Fruit fly (Drosophila melanogaster): ENCODE results near the gene DIP-iota.

The DIP-iota gene

DNA sequence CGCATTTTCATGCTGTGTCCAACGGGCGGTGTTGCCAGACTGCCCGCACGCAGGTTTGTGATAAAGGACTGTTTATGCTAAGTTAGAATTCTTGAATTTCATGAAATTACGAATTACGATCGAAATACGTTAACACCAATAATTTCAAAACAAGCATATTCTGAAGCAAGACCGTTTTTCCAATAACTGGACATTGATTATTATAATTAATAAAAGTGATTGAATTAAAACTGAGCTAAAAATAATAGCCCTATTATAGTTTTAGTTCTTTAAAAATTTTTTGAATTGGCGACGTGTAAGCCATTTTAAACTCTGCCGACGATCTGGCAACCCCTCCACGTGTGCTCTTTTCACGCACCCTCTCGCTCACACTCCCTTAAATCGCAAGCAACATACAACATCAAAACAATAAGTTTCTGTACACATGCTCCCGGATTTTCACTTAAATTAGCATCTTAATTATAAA is 26.7 kb upstream of the DIP-iota start:
- TF ChIP-seq CG10959 (GFP tag; IDR thresholded peaks at IDR 0.05): peak; percentile 75
- TF ChIP-seq az2 (GFP tag; optimal IDR thresholded peaks at IDR 0.05): peak; percentile 96
- TF ChIP-seq Dref (GFP tag; IDR thresholded peaks at IDR 0.05): no peak
- peak; percentile 83 for TF ChIP-seq CG11085 (GFP tag; IDR thresholded peaks at IDR 0.05)
- peak; percentile 95 for TF ChIP-seq sug (tag; optimal IDR thresholded peaks at IDR 0.05)
- peak; percentile 89 for TF ChIP-seq ci (GFP tag; IDR thresholded peaks at IDR 0.05)
- no peak for TF ChIP-seq zen2 (GFP tag; IDR thresholded peaks at IDR 0.05; ENCODE audit: partially characterized antibody)
- peak; percentile 93 for TF ChIP-seq dmrt11E (tag; optimal IDR thresholded peaks at IDR 0.05)
- peak; percentile 40 for TF ChIP-seq Elba2 (GFP tag; optimal IDR thresholded peaks at IDR 0.05)
- TF ChIP-seq amos (GFP tag; IDR thresholded peaks at IDR 0.05; ENCODE audit: partially characterized antibody): no peak; the same call in 1 of the 2 replicates
- peak; percentile 84 for TF ChIP-seq CG2202 (tag; optimal IDR thresholded peaks at IDR 0.05)
- no peak for TF ChIP-seq prd (optimal IDR thresholded peaks at IDR 0.05)
- peak; percentile 93 for TF ChIP-seq prd (GFP tag; IDR thresholded peaks at IDR 0.05)
- peak; percentile 15 for TF ChIP-seq gfzf (GFP tag; optimal IDR thresholded peaks at IDR 0.05)
- peak; percentile 87 for TF ChIP-seq CG4617 (GFP tag; optimal IDR thresholded peaks at IDR 0.05; ENCODE audit: borderline replicate concordance)
- TF ChIP-seq fd64A (GFP tag; optimal IDR thresholded peaks at IDR 0.05): peak; percentile 52
- no peak for TF ChIP-seq pan (optimal IDR thresholded peaks at IDR 0.05)
- TF ChIP-seq pan (GFP tag; optimal IDR thresholded peaks at IDR 0.05 in 1 of 2, IDR thresholded peaks at IDR 0.05 in 1 of 2): peak in 1 of 2 experiments; percentile 95
- peak; percentile 96 for TF ChIP-seq dmrt99B (tag; optimal IDR thresholded peaks at IDR 0.05)
- peak; percentile 96 for TF ChIP-seq CG10209 (GFP tag; optimal IDR thresholded peaks at IDR 0.05)
- TF ChIP-seq CrebB (tag; optimal IDR thresholded peaks at IDR 0.05): peak; percentile 91
- TF ChIP-seq Vsx1 (GFP tag; optimal IDR thresholded peaks at IDR 0.05): peak; percentile 76
- TF ChIP-seq HLH54F (GFP tag; optimal IDR thresholded peaks at IDR 0.05): peak; percentile 92
- peak; percentile 90 for TF ChIP-seq tap (tag; optimal IDR thresholded peaks at IDR 0.05)
- TF ChIP-seq so (GFP tag; IDR thresholded peaks at IDR 0.05): peak; percentile 92
- TF ChIP-seq Hey (tag; optimal IDR thresholded peaks at IDR 0.05): no peak
- TF ChIP-seq her (GFP tag; optimal IDR thresholded peaks at IDR 0.05): peak; percentile 81
- peak in 1 of 2 experiments; percentile 51 for TF ChIP-seq Dfd (GFP tag; optimal IDR thresholded peaks at IDR 0.05)
- peak; percentile 81 for TF ChIP-seq CG3995 (GFP tag; optimal IDR thresholded peaks at IDR 0.05)
- TF ChIP-seq CG8765 (GFP tag; IDR thresholded peaks at IDR 0.05): peak; percentile 76; the same call in 1 of the 2 replicates
- TF ChIP-seq Tbp (GFP tag; optimal IDR thresholded peaks at IDR 0.05): no peak
- peak; percentile 94 for TF ChIP-seq Dip3 (GFP tag; optimal IDR thresholded peaks at IDR 0.05)
- TF ChIP-seq CG4707 (GFP tag; optimal IDR thresholded peaks at IDR 0.05): peak; percentile 65
- TF ChIP-seq sens (GFP tag): peak; percentile 99
- peak; percentile 98 for TF ChIP-seq CoRest (tag; optimal IDR thresholded peaks at IDR 0.05)
- peak; percentile 87 for TF ChIP-seq shn (GFP tag; optimal IDR thresholded peaks at IDR 0.05)
- TF ChIP-seq HHEX (GFP tag; optimal IDR thresholded peaks at IDR 0.05): peak; percentile 94
- peak; percentile 15 for TF ChIP-seq fd102C (GFP tag; optimal IDR thresholded peaks at IDR 0.05)
- peak; percentile 87 for TF ChIP-seq oc (tag; optimal IDR thresholded peaks at IDR 0.05)
- TF ChIP-seq crp (GFP tag; optimal IDR thresholded peaks at IDR 0.05): peak in 1 of 2 experiments; percentile 67
- peak; percentile 94 for TF ChIP-seq Asciz (GFP tag; optimal IDR thresholded peaks at IDR 0.05)
- peak; percentile 94 for TF ChIP-seq CG10654 (GFP tag; optimal IDR thresholded peaks at IDR 0.05)
- TF ChIP-seq run (tag; optimal IDR thresholded peaks at IDR 0.05): peak; percentile 93
- peak; percentile 71 for TF ChIP-seq nom (GFP tag; optimal IDR thresholded peaks at IDR 0.05)
- peak; percentile 86 for TF ChIP-seq GATAe (GFP tag; conservative IDR thresholded peaks at IDR 0.05)
- TF ChIP-seq Lpt (GFP tag; optimal IDR thresholded peaks at IDR 0.05): no peak
- TF ChIP-seq D19B (GFP tag; optimal IDR thresholded peaks at IDR 0.05): peak; percentile 91
- TF ChIP-seq lilli (GFP tag; optimal IDR thresholded peaks at IDR 0.05): peak; percentile 97
- peak; percentile 90 for TF ChIP-seq trem (tag; optimal IDR thresholded peaks at IDR 0.05)
- TF ChIP-seq klu (GFP tag; IDR thresholded peaks at IDR 0.05): peak; percentile 89
- TF ChIP-seq Chrac-16 (GFP tag; optimal IDR thresholded peaks at IDR 0.05): peak; percentile 95
